Worm (Caenorhabditis elegans): ENCODE results near the gene F59B1.6.

F59B1.6 gene

ce11 chrV:3585011-3585410 is 46.5 kb downstream of the F59B1.6 start (continued):
- TF ChIP-seq dmd-9 (GFP tag; IDR thresholded peaks at IDR 0.05) (no peak), ZK546.5 (tag; optimal IDR thresholded peaks at IDR 0.05) (no peak), D1046.2 (GFP tag; IDR thresholded peaks at IDR 0.05) (no peak), set-16 (GFP tag; IDR thresholded peaks at IDR 0.05) (no peak), ces-1 (GFP tag; optimal IDR thresholded peaks at IDR 0.05) (no peak), tra-1 (GFP tag; IDR thresholded peaks at IDR 0.05) (no peak)

- TF ChIP-seq nhr-42 (GFP tag; IDR thresholded peaks at IDR 0.05) (no peak), lin-38 (GFP tag; IDR thresholded peaks at IDR 0.05) (no peak), set-16 (GFP tag; IDR thresholded peaks at IDR 0.05) (0 out of 2 replicates have a peak, but pooled peaks have one; percentile 19), aha-1 (tag) (peak; percentile 94)
Measured at ce11 chrV:3583622-3584021, 47.9 kb downstream of the F59B1.6 start.

ce11 chrV:3582671-3583070 is 48.8 kb downstream of the F59B1.6 start:
- TF ChIP-seq ceh-20 (GFP tag; IDR thresholded peaks at IDR 0.05), result no peak
- peak; percentile 77 for TF ChIP-seq set-16 (GFP tag; IDR thresholded peaks at IDR 0.05)

- TF ChIP-seq dmd-8 (GFP tag; IDR thresholded peaks at IDR 0.05) (0 out of 2 replicates have a peak, but pooled peaks have one; percentile 37), mdl-1 (tag; optimal IDR thresholded peaks at IDR 0.05) (no peak), dve-1 (tag; optimal IDR thresholded peaks at IDR 0.05; ENCODE audit: insufficient read depth) (peak; percentile 8), mes-2 (tag; optimal IDR thresholded peaks at IDR 0.05; ENCODE audit: poor library complexity, severe bottlenecking) (peak; percentile 21), tag-97 (GFP tag; IDR thresholded peaks at IDR 0.05) (no peak), daf-12 (tag; optimal IDR thresholded peaks at IDR 0.05) (no peak), madf-5 (GFP tag; IDR thresholded peaks at IDR 0.05) (peak; percentile 55 to 60; a peak in 1 of 4 replicates), hlh-11 (tag; optimal IDR thresholded peaks at IDR 0.05) (no peak), unc-62 (GFP tag; optimal IDR thresholded peaks at IDR 0.05 in 1 of 2) (no peak), unc-62 (tag; optimal IDR thresholded peaks at IDR 0.05) (no peak), ztf-7 (tag; optimal IDR thresholded peaks at IDR 0.05) (no peak), aha-1 (tag) (no peak), nhr-6 (tag; optimal IDR thresholded peaks at IDR 0.05) (no peak), madf-9 (GFP tag; conservative IDR thresholded peaks at IDR 0.05) (0 out of 2 replicates have a peak, but pooled peaks have one; percentile 4), ceh-20 (GFP tag; IDR thresholded peaks at IDR 0.05) (no peak), arid-1 (GFP tag; conservative IDR thresholded peaks at IDR 0.05) (peak; percentile 68; the same call in 1 of the 2 replicates), Y48G9A.11 (GFP tag; IDR thresholded peaks at IDR 0.05) (peak; percentile 70; the same call in 1 of the 2 replicates), daf-8 (GFP tag; IDR thresholded peaks at IDR 0.05) (no peak), aly-2 (tag; optimal IDR thresholded peaks at IDR 0.05) (no peak), F49E8.2 (tag; optimal IDR thresholded peaks at IDR 0.05; ENCODE audit: borderline replicate concordance) (peak; percentile 62), saeg-2 (GFP tag; IDR thresholded peaks at IDR 0.05) (no peak), ceh-82 (tag; optimal IDR thresholded peaks at IDR 0.05) (no peak), snpc-1.2 (GFP tag; IDR thresholded peaks at IDR 0.05) (peak; percentile 72), nhr-77 (tag; optimal IDR thresholded peaks at IDR 0.05) (no peak), nhr-237 (tag; optimal IDR thresholded peaks at IDR 0.05) (no peak), nhr-102 (tag; optimal IDR thresholded peaks at IDR 0.05) (peak; percentile 1), gei-8 (GFP tag; optimal IDR thresholded peaks at IDR 0.05) (no peak), Y105C5A.15 (GFP tag; IDR thresholded peaks at IDR 0.05) (peak; percentile 75; the same call in 1 of the 2 replicates), dmd-6 (GFP tag; IDR thresholded peaks at IDR 0.05) (peak; percentile 8; the same call in 1 of the 2 replicates), lir-3 (tag; optimal IDR thresholded peaks at IDR 0.05) (no peak), pha-4 (GFP tag; IDR thresholded peaks at IDR 0.05) (peak; percentile 75; the same call in 1 of the 2 replicates), pha-4 (tag; optimal IDR thresholded peaks at IDR 0.05) (no peak), nhr-11 (tag; optimal IDR thresholded peaks at IDR 0.05) (no peak), ama-1 (optimal IDR thresholded peaks at IDR 0.05) (no peak), F44E2.7 (GFP tag; IDR thresholded peaks at IDR 0.05) (0 out of 2 replicates have a peak, but pooled peaks have one; percentile 7), ZK337.2 (GFP tag; IDR thresholded peaks at IDR 0.05) (0 out of 2 replicates have a peak, but pooled peaks have one; percentile 16), nhr-25 (tag; optimal IDR thresholded peaks at IDR 0.05; ENCODE audit: borderline replicate concordance, insufficient read depth) (no peak), lin-38 (GFP tag; IDR thresholded peaks at IDR 0.05) (peak; percentile 70; the same call in 1 of the 2 replicates)
Measured at ce11 chrV:3582086-3582485, 49.4 kb downstream of the F59B1.6 start.

All from whole organism, L4 larva.